Fruit fly (Drosophila melanogaster): ENCODE results near the gene fkh.

DNA sequence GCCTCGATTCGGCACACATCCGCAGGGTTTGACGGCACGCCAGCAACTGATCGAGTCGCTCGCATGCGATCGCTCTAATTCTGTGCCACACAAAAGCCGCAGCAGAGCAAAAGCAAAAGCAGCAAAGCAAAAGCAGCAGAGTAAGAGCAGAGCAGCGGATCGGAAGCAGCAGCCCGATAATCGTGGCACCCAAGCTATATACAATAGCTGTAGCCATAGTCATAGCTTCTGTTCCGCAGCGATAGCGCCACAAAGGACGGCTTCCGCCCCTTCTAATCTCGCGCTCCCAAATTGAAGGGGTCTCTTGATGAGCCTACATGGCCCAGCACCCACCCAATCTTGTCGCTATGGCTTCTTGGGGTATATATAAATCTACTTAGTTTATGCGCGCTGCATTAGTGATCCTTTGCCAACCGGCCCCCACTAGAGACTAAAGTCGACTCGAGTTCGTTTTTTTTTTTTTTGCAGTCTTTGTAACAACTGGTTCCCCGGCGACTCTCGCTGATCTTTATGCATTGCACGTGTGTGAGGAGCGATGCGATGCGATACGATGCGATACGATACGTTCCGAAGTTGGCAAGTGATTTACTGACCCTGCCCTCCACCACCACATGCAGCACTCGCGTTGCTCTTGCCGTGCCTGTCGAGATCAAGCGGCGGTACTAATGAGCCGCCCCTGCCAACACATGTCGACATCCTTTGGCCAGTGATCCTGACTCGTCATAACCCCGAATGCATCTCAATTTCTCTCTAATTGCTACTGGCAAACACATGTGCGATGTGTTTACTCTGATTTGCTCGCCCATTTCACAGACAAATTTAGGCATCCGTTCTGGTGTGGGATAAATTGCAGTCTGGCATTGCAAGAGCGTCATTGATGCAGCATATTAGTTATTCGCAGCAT lies 44.5 kb downstream of the fkh start, which contains the start of gene Ppn:
- no peak for TF ChIP-seq pan (optimal IDR thresholded peaks at IDR 0.05)
- no peak for TF ChIP-seq tai (GFP tag; optimal IDR thresholded peaks at IDR 0.05)
- no peak for TF ChIP-seq usp (GFP tag; optimal IDR thresholded peaks at IDR 0.05)
- TF ChIP-seq sv (GFP tag; optimal IDR thresholded peaks at IDR 0.05): no peak
- TF ChIP-seq Hr78 (GFP tag; optimal IDR thresholded peaks at IDR 0.05): no peak
- no peak for TF ChIP-seq foxo (GFP tag; optimal IDR thresholded peaks at IDR 0.05)
- TF ChIP-seq N (GFP tag; optimal IDR thresholded peaks at IDR 0.05): no peak
